Fruit fly (Drosophila melanogaster) whole organism, adult: ENCODE measurements around the gene Ac76E.
A peak's percentile ranks its signal among the peaks of the same experiment; 100 is the strongest.

Experiments used
- Mnt ChIP-seq: fragments of 200-800 bp; sonication (Bioruptor generic); optimal IDR thresholded peaks from 2 replicates; lab custom pipeline; 2016; ENCODE audit warnings: missing biosample characterization, mild to moderate bottlenecking, missing genetic modification characterization
- kay ChIP-seq: fragments of 200-800 bp; sonication (Bioruptor generic); peaks from one replicate; lab custom pipeline; 2016; ENCODE audit warnings: missing biosample characterization, missing genetic modification characterization, borderline replicate concordance

DNA sequence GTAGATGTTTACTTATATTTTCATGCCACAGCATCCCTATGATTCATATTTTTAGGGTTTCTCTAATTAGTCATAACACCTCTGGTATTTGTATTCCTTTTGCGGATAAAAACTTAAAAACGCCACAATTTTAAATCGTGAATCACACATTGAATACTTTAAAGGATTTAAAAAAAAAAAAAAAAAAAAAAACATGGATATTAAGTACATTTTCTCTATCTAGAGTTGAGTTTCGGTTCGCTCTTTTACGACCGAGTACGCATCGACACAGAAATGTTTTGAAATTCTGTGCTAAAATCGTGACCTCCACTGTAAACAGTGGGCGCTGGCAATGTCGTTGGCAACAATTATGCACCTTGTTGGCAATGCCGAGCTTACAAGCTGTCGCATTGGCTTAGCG lies 33.7 kb upstream of the Ac76E start:
- TF ChIP-seq kay (GFP tag; lab: Kevin White, UChicago) (peak; percentile 92), Mnt (GFP tag; lab: Kevin White, UChicago) (no peak)
